Worm (Caenorhabditis elegans): ENCODE data around the gene cam-1.

The cam-1 gene

ce11 chrII:9282787-9283186 is 27.3 kb downstream of the cam-1 start (continued):
- TF ChIP-seq K11D2.4 (GFP tag; IDR thresholded peaks at IDR 0.05), result peak; percentile 65; the same call in 1 of the 2 replicates
- TF ChIP-seq Y67H2A.10 (GFP tag; conservative IDR thresholded peaks at IDR 0.05), result no peak
- TF ChIP-seq lin-35 (GFP tag; optimal IDR thresholded peaks at IDR 0.05), result peak in 1 of 3 experiments; percentile 82
- peak; percentile 83 for TF ChIP-seq ztf-26 (tag; optimal IDR thresholded peaks at IDR 0.05)
- peak; percentile 87 for TF ChIP-seq lin-40 (tag; optimal IDR thresholded peaks at IDR 0.05)
- TF ChIP-seq F57C9.4 (tag; optimal IDR thresholded peaks at IDR 0.05), result no peak

- TF ChIP-seq nfya-1 (tag; optimal IDR thresholded peaks at IDR 0.05; ENCODE audit: borderline replicate concordance, insufficient read depth), result no peak
- no peak for TF ChIP-seq repo-1 (tag; optimal IDR thresholded peaks at IDR 0.05)
- no peak for TF ChIP-seq pbrm-1 (GFP tag; IDR thresholded peaks at IDR 0.05)
- no peak for TF ChIP-seq lag-1 (GFP tag; IDR thresholded peaks at IDR 0.05)
- TF ChIP-seq F57C9.4 (tag; optimal IDR thresholded peaks at IDR 0.05), result no peak
- no peak for TF ChIP-seq hmg-20 (GFP tag; IDR thresholded peaks at IDR 0.05)
- TF ChIP-seq gei-17 (GFP tag; optimal IDR thresholded peaks at IDR 0.05), result no peak
- no peak for TF ChIP-seq snpc-3.4 (tag; optimal IDR thresholded peaks at IDR 0.05)
- TF ChIP-seq lsy-27 (tag; optimal IDR thresholded peaks at IDR 0.05; ENCODE audit: borderline replicate concordance, insufficient read depth), result no peak
- no peak for TF ChIP-seq die-1 (tag; optimal IDR thresholded peaks at IDR 0.05)
- no peak for TF ChIP-seq ekl-4 (GFP tag; IDR thresholded peaks at IDR 0.05)
- no peak for TF ChIP-seq cebp-1 (GFP tag; IDR thresholded peaks at IDR 0.05)
- TF ChIP-seq cebp-1 (tag; optimal IDR thresholded peaks at IDR 0.05), result no peak
- no peak for TF ChIP-seq fkh-3 (tag; optimal IDR thresholded peaks at IDR 0.05)
These were observed 28.0 kb downstream of the cam-1 start for ce11 chrII:9282065-9282464.

ce11 chrII:9281595-9281994 is 28.5 kb downstream of the cam-1 start:
- TF ChIP-seq K12H6.12 (tag; optimal IDR thresholded peaks at IDR 0.05) (peak; percentile 70), B0035.1 (tag; optimal IDR thresholded peaks at IDR 0.05) (no peak), dox-1 (GFP tag; IDR thresholded peaks at IDR 0.05) (peak; percentile 26; the same call in 1 of the 2 replicates), gei-17 (GFP tag; optimal IDR thresholded peaks at IDR 0.05) (no peak), pbrm-1 (GFP tag; IDR thresholded peaks at IDR 0.05) (no peak), cebp-1 (GFP tag; IDR thresholded peaks at IDR 0.05) (peak; percentile 86; the same call in 1 of the 2 replicates), cebp-1 (tag; optimal IDR thresholded peaks at IDR 0.05) (peak; percentile 96), madf-8 (GFP tag; conservative IDR thresholded peaks at IDR 0.05) (no peak), sptf-2 (GFP tag; optimal IDR thresholded peaks at IDR 0.05) (no peak), hmg-1.2 (GFP tag; IDR thresholded peaks at IDR 0.05) (peak; percentile 21; the same call in 1 of the 2 replicates), ekl-4 (GFP tag; IDR thresholded peaks at IDR 0.05) (no peak), madf-3 (GFP tag; IDR thresholded peaks at IDR 0.05) (no peak), F49E8.2 (tag; optimal IDR thresholded peaks at IDR 0.05; ENCODE audit: insufficient read depth) (no peak), egl-44 (GFP tag; IDR thresholded peaks at IDR 0.05) (no peak), ets-4 (GFP tag; optimal IDR thresholded peaks at IDR 0.05) (no peak), nhr-120 (GFP tag; IDR thresholded peaks at IDR 0.05) (no peak), lin-40 (tag; optimal IDR thresholded peaks at IDR 0.05) (peak; percentile 0), C17E4.6 (GFP tag; IDR thresholded peaks at IDR 0.05) (no peak), mes-4 (tag; optimal IDR thresholded peaks at IDR 0.05) (no peak), unc-130 (GFP tag; optimal IDR thresholded peaks at IDR 0.05) (no peak), lir-1 (GFP tag; conservative IDR thresholded peaks at IDR 0.05) (no peak), madf-10 (tag; optimal IDR thresholded peaks at IDR 0.05) (no peak), zim-3 (tag; optimal IDR thresholded peaks at IDR 0.05) (no peak), atf-7 (tag; optimal IDR thresholded peaks at IDR 0.05) (no peak), hsf-1 (GFP tag; IDR thresholded peaks at IDR 0.05) (no peak), somi-1 (GFP tag; optimal IDR thresholded peaks at IDR 0.05) (no peak), ZK185.1 (tag; optimal IDR thresholded peaks at IDR 0.05; ENCODE audit: poor library complexity, severe bottlenecking) (no peak), madf-6 (GFP tag; IDR thresholded peaks at IDR 0.05) (no peak), egl-18 (GFP tag; IDR thresholded peaks at IDR 0.05) (no peak), ztf-25 (GFP tag; IDR thresholded peaks at IDR 0.05) (no peak), dpff-1 (tag; optimal IDR thresholded peaks at IDR 0.05) (no peak)

All from whole organism, young adult.